Fruit fly (Drosophila melanogaster) whole organism, embryonic: ENCODE results near the gene CG42852.

Experiments
- Abd-B ChIP-seq: fragments of 200-800 bp; sonication (Bioruptor generic); optimal IDR thresholded peaks from 2 replicates; lab custom pipeline; 2018; ENCODE audit warnings: missing biosample characterization, mild to moderate bottlenecking, missing genetic modification characterization, moderate library complexity
- Atf-2 ChIP-seq: fragments of 200-800 bp; sonication (Bioruptor generic); optimal IDR thresholded peaks from 2 replicates; lab custom pipeline; 2016; ENCODE audit warnings: missing biosample characterization, missing genetic modification characterization
- B-H1 ChIP-seq: fragments of 200-800 bp; sonication (Bioruptor generic); IDR thresholded peaks from 3 replicates; pipeline ENCODE4 v1.3.6; 2022; ENCODE audit warnings: missing biosample characterization, missing genetic modification characterization
- CG10209 ChIP-seq: fragments of 200-800 bp; sonication (Bioruptor generic); optimal IDR thresholded peaks from 3 replicates; lab custom pipeline; 2017; ENCODE audit warnings: missing biosample characterization, mild to moderate bottlenecking, missing genetic modification characterization, missing genetic modification reagents
- CG11560 ChIP-seq: fragments of 200-800 bp; sonication (Bioruptor generic); IDR thresholded peaks from 3 replicates; pipeline ENCODE4 v1.3.6; 2022; ENCODE audit warnings: missing biosample characterization, missing genetic modification characterization
- CG12071 ChIP-seq: fragments of 200-800 bp; sonication (Bioruptor generic); optimal IDR thresholded peaks from 3 replicates; lab custom pipeline; 2018; ENCODE audit warnings: missing biosample characterization, mild to moderate bottlenecking, missing genetic modification characterization
- CG12744 ChIP-seq: fragments of 200-800 bp; sonication (Bioruptor generic); optimal IDR thresholded peaks from 2 replicates; lab custom pipeline; 2016; ENCODE audit warnings: missing biosample characterization, missing genetic modification characterization
- CG2129 ChIP-seq: fragments of 200-800 bp; sonication (Bioruptor generic); IDR thresholded peaks from 2 replicates; pipeline ENCODE4 v1.3.6; 2022; ENCODE audit warnings: missing biosample characterization, missing genetic modification characterization; ENCODE audit not compliant: partially characterized antibody
- CG34224 ChIP-seq: fragments of 200-800 bp; sonication (Bioruptor generic); IDR thresholded peaks from 3 replicates; pipeline ENCODE4 v1.3.6; 2022; ENCODE audit warnings: missing biosample characterization, missing genetic modification characterization; ENCODE audit not compliant: partially characterized antibody
- CG3838 ChIP-seq: fragments of 200-800 bp; sonication (Bioruptor generic); optimal IDR thresholded peaks from 3 replicates; lab custom pipeline; 2016; ENCODE audit warnings: missing biosample characterization, missing genetic modification characterization
- CG8089 ChIP-seq: fragments of 200-800 bp; sonication (Bioruptor generic); optimal IDR thresholded peaks from 3 replicates; lab custom pipeline; 2016; ENCODE audit warnings: missing biosample characterization, missing genetic modification characterization
- CG8281 ChIP-seq: fragments of 200-800 bp; sonication (Bioruptor generic); optimal IDR thresholded peaks from 2 replicates; lab custom pipeline; 2018; ENCODE audit warnings: missing biosample characterization, mild to moderate bottlenecking, missing genetic modification characterization, moderate library complexity
- CG8388 ChIP-seq: fragments of 200-800 bp; sonication (Bioruptor generic); optimal IDR thresholded peaks from 2 replicates; lab custom pipeline; 2019; ENCODE audit warnings: missing biosample characterization, mild to moderate bottlenecking, missing genetic modification characterization, moderate library complexity
- CG8924 ChIP-seq: fragments of 200-800 bp; optimal IDR thresholded peaks from 3 replicates; lab custom pipeline; 2019; ENCODE audit warnings: missing biosample characterization, mild to moderate bottlenecking, missing genetic modification characterization, moderate library complexity
- CG9817 ChIP-seq: fragments of 200-800 bp; sonication (Bioruptor generic); optimal IDR thresholded peaks from 2 replicates; lab custom pipeline; 2018; ENCODE audit warnings: missing biosample characterization, mild to moderate bottlenecking, missing genetic modification characterization, moderate library complexity
- Eip74EF ChIP-seq, 2 experiments: fragments of 200-800 bp in 1 of 2; fragments of >200 bp in 1 of 2; sonication (Bioruptor generic) in 1 of 2; optimal IDR thresholded peaks; 2 replicates each; lab custom pipeline; 2017 to 2019; ENCODE audit warnings: missing biosample characterization in 2 of 2, missing genetic modification characterization in 2 of 2, mild to moderate bottlenecking in 1 of 2, moderate library complexity in 1 of 2
- Gsc ChIP-seq: fragments of 200-800 bp; sonication (Bioruptor generic); IDR thresholded peaks from 2 replicates; pipeline ENCODE4 v1.3.6; 2022; ENCODE audit warnings: missing biosample characterization, missing genetic modification characterization
- Hmx ChIP-seq: fragments of 200-800 bp; sonication (Bioruptor generic); optimal IDR thresholded peaks from 2 replicates; lab custom pipeline; 2016; ENCODE audit warnings: missing biosample characterization, missing genetic modification characterization
- Meics ChIP-seq: fragments of 200-800 bp; sonication (Bioruptor generic); optimal IDR thresholded peaks from 2 replicates; lab custom pipeline; 2017; ENCODE audit warnings: missing biosample characterization, mild to moderate bottlenecking, missing genetic modification characterization
- Mrtf ChIP-seq: fragments of 200-800 bp; sonication (Bioruptor generic); IDR thresholded peaks from 3 replicates; pipeline ENCODE4 v1.3.6; 2022; ENCODE audit warnings: missing biosample characterization, missing genetic modification characterization
- NC2β ChIP-seq: fragments of 200-800 bp; sonication (Bioruptor generic); optimal IDR thresholded peaks from 2 replicates; lab custom pipeline; 2016; ENCODE audit warnings: missing biosample characterization, missing genetic modification characterization
- Scr ChIP-seq: fragments of 200-800 bp; sonication (Bioruptor generic); IDR thresholded peaks from 2 replicates; pipeline ENCODE4 v1.3.6; 2022; ENCODE audit warnings: missing biosample characterization, missing genetic modification characterization; ENCODE audit not compliant: partially characterized antibody
- Sox102F ChIP-seq: fragments of 200-800 bp; sonication (Bioruptor generic); optimal IDR thresholded peaks from 2 replicates; lab custom pipeline; 2018; ENCODE audit warnings: missing biosample characterization, mild to moderate bottlenecking, missing genetic modification characterization, moderate library complexity
- Sry-δ ChIP-seq: fragments of 200-800 bp; sonication (Bioruptor generic); optimal IDR thresholded peaks from 2 replicates; lab custom pipeline; 2016; ENCODE audit warnings: missing biosample characterization, missing genetic modification characterization
- Stat92E ChIP-seq, 3 experiments: fragments of >200 bp in 2 of 3; fragments of 200-800 bp in 1 of 3; sonication (Bioruptor generic) in 1 of 3; optimal IDR thresholded peaks; 2 replicates each; lab custom pipeline; 2017 to 2019; ENCODE audit warnings: missing biosample characterization in 3 of 3, missing genetic modification characterization in 3 of 3, mild to moderate bottlenecking in 1 of 3, moderate library complexity in 1 of 3
- TFAM ChIP-seq: fragments of 200-800 bp; sonication (Bioruptor generic); optimal IDR thresholded peaks from 2 replicates; lab custom pipeline; 2017; ENCODE audit warnings: missing biosample characterization, missing genetic modification characterization, inconsistent platforms
- ac ChIP-seq: fragments of 200-800 bp; sonication (Bioruptor generic); optimal IDR thresholded peaks from 3 replicates; lab custom pipeline; 2017; ENCODE audit warnings: missing biosample characterization, mild to moderate bottlenecking, missing genetic modification characterization
- amos ChIP-seq: fragments of 200-800 bp; sonication (Bioruptor generic); IDR thresholded peaks from 2 replicates; pipeline ENCODE4 v1.3.6; 2022; ENCODE audit warnings: missing biosample characterization, missing genetic modification characterization; ENCODE audit not compliant: partially characterized antibody
- aop ChIP-seq: fragments of 200-800 bp; sonication (Bioruptor generic); IDR thresholded peaks from 2 replicates; pipeline ENCODE4 v1.3.6; 2022; ENCODE audit warnings: missing biosample characterization, missing genetic modification characterization
- bbx ChIP-seq: fragments of 200-800 bp; sonication (Bioruptor generic); IDR thresholded peaks from 2 replicates; pipeline ENCODE4 v1.3.6; 2022; ENCODE audit warnings: missing biosample characterization, missing genetic modification characterization; ENCODE audit not compliant: partially characterized antibody
- bsh ChIP-seq, 2 experiments: fragments of 200-800 bp; sonication (Bioruptor generic); optimal IDR thresholded peaks; 2 replicates each; lab custom pipeline; 2017 to 2018; ENCODE audit warnings: mild to moderate bottlenecking in 2 of 2, missing biosample characterization in 2 of 2, missing genetic modification characterization in 2 of 2, moderate library complexity in 1 of 2
- btn ChIP-seq: fragments of 200-800 bp; sonication (Bioruptor generic); optimal IDR thresholded peaks from 2 replicates; lab custom pipeline; 2016; ENCODE audit warnings: missing biosample characterization, missing genetic modification characterization
- chm ChIP-seq: fragments of 200-800 bp; sonication (Bioruptor generic); IDR thresholded peaks from 2 replicates; pipeline ENCODE4 v1.3.6; 2022; ENCODE audit warnings: missing biosample characterization, missing genetic modification characterization
- da ChIP-seq: fragments of 200-800 bp; sonication (Bioruptor generic); optimal IDR thresholded peaks from 2 replicates; lab custom pipeline; 2016; ENCODE audit warnings: missing biosample characterization, missing genetic modification characterization
- dati ChIP-seq: fragments of 200-800 bp; sonication (Bioruptor generic); IDR thresholded peaks from 2 replicates; pipeline ENCODE4 v1.3.6; 2022; ENCODE audit warnings: missing biosample characterization, missing genetic modification characterization
- dm ChIP-seq: fragments of 200-800 bp; sonication (Bioruptor generic); optimal IDR thresholded peaks from 3 replicates; lab custom pipeline; 2016; ENCODE audit warnings: missing biosample characterization, missing genetic modification characterization
- eve ChIP-seq, 2 experiments: fragments of >200 bp; optimal IDR thresholded peaks; 2 replicates each; lab custom pipeline; 2017; ENCODE audit warnings: missing biosample characterization in 2 of 2, missing genetic modification characterization in 2 of 2
- fd64A ChIP-seq: fragments of 200-800 bp; sonication (Bioruptor generic); optimal IDR thresholded peaks from 3 replicates; lab custom pipeline; 2018; ENCODE audit warnings: missing biosample characterization, mild to moderate bottlenecking, missing genetic modification characterization
- ind ChIP-seq: fragments of 200-800 bp; sonication (Bioruptor generic); optimal IDR thresholded peaks from 3 replicates; lab custom pipeline; 2016; ENCODE audit warnings: missing biosample characterization, missing genetic modification characterization
- lbe ChIP-seq: fragments of 200-800 bp; sonication (Bioruptor generic); optimal IDR thresholded peaks from 2 replicates; lab custom pipeline; 2016; ENCODE audit warnings: missing biosample characterization, mild to moderate bottlenecking, missing genetic modification characterization
- luna ChIP-seq: fragments of 200-800 bp; sonication (Bioruptor generic); optimal IDR thresholded peaks from 2 replicates; lab custom pipeline; 2016; ENCODE audit warnings: missing biosample characterization, missing genetic modification characterization
- peb ChIP-seq: fragments of 200-800 bp; sonication (Bioruptor generic); IDR thresholded peaks from 2 replicates; pipeline ENCODE4 v1.3.6; 2022; ENCODE audit warnings: missing biosample characterization, missing genetic modification characterization
- pnt ChIP-seq: fragments of 200-800 bp; sonication (Bioruptor generic); optimal IDR thresholded peaks from 3 replicates; lab custom pipeline; 2016; ENCODE audit warnings: missing biosample characterization, missing genetic modification characterization
- sisA ChIP-seq: fragments of 200-800 bp; sonication (Bioruptor generic); IDR thresholded peaks from 2 replicates; pipeline ENCODE4 v1.3.6; 2022; ENCODE audit warnings: missing biosample characterization, missing genetic modification characterization
- sna ChIP-seq: fragments of 200-800 bp; sonication (Bioruptor generic); IDR thresholded peaks from 2 replicates; pipeline ENCODE4 v1.3.6; 2022; ENCODE audit warnings: missing biosample characterization, missing genetic modification characterization; ENCODE audit not compliant: partially characterized antibody
- tll ChIP-seq, 2 experiments: fragments of 200-800 bp in 1 of 2; fragments of >200 bp in 1 of 2; sonication (Bioruptor generic) in 1 of 2; optimal IDR thresholded peaks; 2 replicates each; lab custom pipeline; 2017 to 2019; ENCODE audit warnings: missing biosample characterization in 2 of 2, missing genetic modification characterization in 2 of 2, mild to moderate bottlenecking in 1 of 2, moderate library complexity in 1 of 2
- ttk ChIP-seq: fragments of 200-800 bp; sonication (Bioruptor generic); IDR thresholded peaks from 2 replicates; pipeline ENCODE4 v2.1.2; 2022; ENCODE audit warnings: missing biosample characterization, missing genetic modification characterization
- tx ChIP-seq: fragments of 200-800 bp; sonication (Bioruptor generic); optimal IDR thresholded peaks from 2 replicates; lab custom pipeline; 2016; ENCODE audit warnings: missing biosample characterization, missing genetic modification characterization
- vvl ChIP-seq: fragments of 200-800 bp; sonication (Bioruptor generic); IDR thresholded peaks from 2 replicates; pipeline ENCODE4 v1.3.6; 2022; ENCODE audit warnings: missing biosample characterization, missing genetic modification characterization

Gene CG42852

DNA sequence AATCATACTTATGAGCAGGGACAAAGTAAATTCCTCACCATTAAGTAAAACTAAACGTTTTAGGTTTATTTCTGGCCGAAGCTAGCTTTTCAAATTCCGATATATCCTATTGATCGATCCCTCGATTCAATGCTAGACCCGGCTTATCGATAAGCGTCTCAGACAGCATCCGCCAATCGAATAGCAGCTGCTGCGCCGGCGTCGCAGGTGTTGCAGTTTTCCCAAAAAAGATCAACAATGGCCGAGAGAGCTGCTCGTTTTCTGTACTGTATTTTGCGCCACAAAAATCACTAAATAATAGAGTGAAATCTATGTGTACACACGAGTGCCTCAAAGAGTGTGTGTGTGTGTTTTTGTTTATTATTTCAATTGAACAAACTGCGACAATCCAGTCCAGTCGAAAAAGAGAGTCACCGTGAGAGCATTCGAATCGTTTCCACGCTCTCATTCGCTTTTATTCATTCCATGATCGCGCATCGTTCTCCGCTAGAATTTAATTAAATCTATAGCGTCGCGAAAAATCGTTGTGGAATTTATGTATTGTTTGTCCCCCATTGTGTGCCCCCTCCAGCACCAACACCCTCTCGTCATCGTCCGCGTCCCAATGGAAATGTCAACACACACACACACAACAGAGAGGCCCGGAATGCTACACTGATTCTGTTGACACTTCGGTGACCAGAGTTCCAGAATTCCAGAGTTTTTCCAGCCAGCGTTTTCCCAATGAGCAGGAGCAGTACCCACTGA is 41.7 kb upstream of the CG42852 start:
- TF ChIP-seq dati (GFP tag; lab: Robert Waterston, UW) (no peak), B-H1 (no peak), CG34224 (peak; percentile 63), CG10209 (GFP tag; lab: Kevin White, UChicago) (no peak), aop (GFP tag; lab: Robert Waterston, UW) (no peak), Atf-2 (GFP tag; lab: Kevin White, UChicago) (no peak), Sry-δ (GFP tag; lab: Kevin White, UChicago) (peak; percentile 16), chm (no peak), ttk (GFP tag; lab: Robert Waterston, UW) (no peak), da (GFP tag; lab: Kevin White, UChicago) (no peak), amos (peak; percentile 55), CG8924 (no peak), NC2β (GFP tag; lab: Kevin White, UChicago) (no peak), sisA (no peak), CG12744 (GFP tag; lab: Kevin White, UChicago) (no peak), Meics (GFP tag; lab: Kevin White, UChicago) (peak; percentile 15), lbe (GFP tag; lab: Kevin White, UChicago) (no peak), Scr (peak; percentile 60), CG2129 (GFP tag; lab: Robert Waterston, UW) (no peak), btn (GFP tag; lab: Kevin White, UChicago) (no peak), Stat92E (GFP tag; optimal IDR thresholded peaks at IDR 0.05; lab: Kevin White, UChicago) (no peak), CG9817 (tag; lab: Kevin White, UChicago) (no peak), vvl (no peak), Eip74EF (GFP tag; optimal IDR thresholded peaks at IDR 0.05; lab: Kevin White, UChicago) (no peak), dm (GFP tag; lab: Kevin White, UChicago) (no peak), tx (GFP tag; lab: Kevin White, UChicago) (no peak), CG3838 (no peak), fd64A (GFP tag; lab: Kevin White, UChicago) (no peak), luna (GFP tag; lab: Kevin White, UChicago) (peak; percentile 1), CG8388 (GFP tag; lab: Kevin White, UChicago) (no peak), TFAM (GFP tag; lab: Kevin White, UChicago) (no peak), bbx (GFP tag; lab: Robert Waterston, UW) (peak; percentile 82), ac (GFP tag; lab: Kevin White, UChicago) (peak; percentile 66), eve (GFP tag; optimal IDR thresholded peaks at IDR 0.05; lab: Kevin White, UChicago) (no peak), Hmx (GFP tag; lab: Kevin White, UChicago) (no peak), CG11560 (tag; lab: Robert Waterston, UW) (peak; percentile 93), Gsc (GFP tag; lab: Robert Waterston, UW) (no peak), Abd-B (GFP tag; lab: Kevin White, UChicago) (no peak), peb (GFP tag; lab: Robert Waterston, UW) (no peak), CG8089 (GFP tag; lab: Kevin White, UChicago) (no peak), CG12071 (GFP tag; lab: Kevin White, UChicago) (no peak), sna (GFP tag; lab: Robert Waterston, UW) (peak; percentile 40; the same call in 1 of the 2 replicates), bsh (GFP tag; optimal IDR thresholded peaks at IDR 0.05; lab: Kevin White, UChicago) (no peak), CG8281 (tag; lab: Kevin White, UChicago) (no peak), ind (GFP tag; lab: Kevin White, UChicago) (no peak), Mrtf (GFP tag; lab: Robert Waterston, UW) (no peak), pnt (GFP tag; lab: Kevin White, UChicago) (no peak), Sox102F (no peak), tll (GFP tag; optimal IDR thresholded peaks at IDR 0.05; lab: Kevin White, UChicago) (no peak)
